Fruit fly (Drosophila melanogaster): ENCODE measurements around the gene CG9547.

CG9547 gene

DNA sequence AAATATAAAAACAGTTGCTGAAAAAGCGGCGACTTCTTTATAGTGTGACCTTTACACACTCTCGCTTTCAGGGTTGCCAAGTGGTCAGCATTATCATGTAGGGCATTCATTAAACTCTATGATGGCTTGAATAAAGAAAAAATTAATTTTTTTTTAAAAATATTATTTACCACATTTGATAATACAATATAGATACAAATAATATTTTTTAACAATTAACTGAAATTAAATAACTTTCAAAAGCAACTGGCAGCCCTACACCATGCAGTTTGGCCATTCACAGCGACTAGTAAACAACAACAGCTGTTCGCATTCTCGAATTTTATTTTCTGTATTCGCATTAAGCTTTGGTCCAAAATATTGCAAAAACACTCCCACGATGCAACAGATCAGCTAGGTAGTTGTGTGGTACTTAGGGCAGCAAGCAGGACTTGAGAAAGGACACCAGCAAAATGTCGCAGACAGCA lies 3.5 kb downstream of the CG9547 start, which contains the start of the genes Phf5a and CG31638 (continued):
- TF ChIP-seq Rfx (GFP tag; IDR thresholded peaks at IDR 0.05) (peak; percentile 76), Meics (GFP tag; optimal IDR thresholded peaks at IDR 0.05) (peak; percentile 96), ssp (GFP tag; IDR thresholded peaks at IDR 0.05) (peak; percentile 48), emc (GFP tag; optimal IDR thresholded peaks at IDR 0.05) (no peak), CG18599 (GFP tag; optimal IDR thresholded peaks at IDR 0.05) (peak; percentile 96), Sin3A (optimal IDR thresholded peaks at IDR 0.05) (peak; percentile 47), slbo (GFP tag; IDR thresholded peaks at IDR 0.05) (peak; percentile 96), CG17328 (GFP tag; IDR thresholded peaks at IDR 0.05) (peak; percentile 95), MTF-1 (GFP tag; optimal IDR thresholded peaks at IDR 0.05; ENCODE audit: borderline replicate concordance) (peak; percentile 89), peb (GFP tag; IDR thresholded peaks at IDR 0.05) (peak; percentile 94), YL-1 (GFP tag; optimal IDR thresholded peaks at IDR 0.05) (peak; percentile 92), CG2120 (GFP tag; optimal IDR thresholded peaks at IDR 0.05) (peak; percentile 93), dpn (GFP tag; optimal IDR thresholded peaks at IDR 0.05) (peak; percentile 66 to 92), Hsf (GFP tag; optimal IDR thresholded peaks at IDR 0.05) (peak; percentile 28), esg (GFP tag; conservative IDR thresholded peaks at IDR 0.05) (peak; percentile 65), onecut (GFP tag; IDR thresholded peaks at IDR 0.05) (peak; percentile 28; the same call in 1 of the 2 replicates), CG12942 (GFP tag; optimal IDR thresholded peaks at IDR 0.05) (peak; percentile 93), otp (GFP tag; IDR thresholded peaks at IDR 0.05) (peak; percentile 81; the same call in 2 of the 3 replicates), CG10565 (GFP tag; optimal IDR thresholded peaks at IDR 0.05) (no peak), crp (GFP tag; optimal IDR thresholded peaks at IDR 0.05) (peak; percentile 57 to 93), Nf-YC (tag; optimal IDR thresholded peaks at IDR 0.05) (peak; percentile 89), CG11504 (tag; optimal IDR thresholded peaks at IDR 0.05) (no peak), fd3F (GFP tag; optimal IDR thresholded peaks at IDR 0.05) (peak; percentile 59), Max (GFP tag; optimal IDR thresholded peaks at IDR 0.05) (peak; percentile 62), br (optimal IDR thresholded peaks at IDR 0.05) (no peak), slou (GFP tag; optimal IDR thresholded peaks at IDR 0.05) (peak; percentile 83), CG15601 (tag; optimal IDR thresholded peaks at IDR 0.05) (peak; percentile 68), Med (GFP tag) (peak; percentile 87), maf-S (GFP tag; optimal IDR thresholded peaks at IDR 0.05) (peak; percentile 61), dan (GFP tag; IDR thresholded peaks at IDR 0.05) (peak; percentile 88), CG10431 (GFP tag; optimal IDR thresholded peaks at IDR 0.05) (peak; percentile 90), C15 (GFP tag; IDR thresholded peaks at IDR 0.05) (peak; percentile 93), Ravus (GFP tag; IDR thresholded peaks at IDR 0.05) (no peak), lov (optimal IDR thresholded peaks at IDR 0.05) (no peak), lov (GFP tag; IDR thresholded peaks at IDR 0.05) (peak; percentile 94), CG10267 (tag; optimal IDR thresholded peaks at IDR 0.05) (peak; percentile 93), CG43689 (GFP tag; IDR thresholded peaks at IDR 0.05) (peak; percentile 92), sens (GFP tag) (peak; percentile 86), crc (GFP tag; optimal IDR thresholded peaks at IDR 0.05) (peak; percentile 38), Stat92E (GFP tag; optimal IDR thresholded peaks at IDR 0.05) (no peak), Oaz (GFP tag; IDR thresholded peaks at IDR 0.05) (peak; percentile 63; the same call in 1 of the 2 replicates), CG8924 (tag; optimal IDR thresholded peaks at IDR 0.05) (peak; percentile 92), HLHmδ (GFP tag; optimal IDR thresholded peaks at IDR 0.05) (no peak), ERR (GFP tag; optimal IDR thresholded peaks at IDR 0.05) (no peak), CG18262 (tag; optimal IDR thresholded peaks at IDR 0.05) (peak; percentile 96), klu (GFP tag; IDR thresholded peaks at IDR 0.05) (0 out of 2 replicates have a peak, but pooled peaks have one; percentile 32), odd (GFP tag; optimal IDR thresholded peaks at IDR 0.05) (peak; percentile 72), vvl (GFP tag; IDR thresholded peaks at IDR 0.05) (peak; percentile 82), CG3847 (GFP tag; IDR thresholded peaks at IDR 0.05) (peak; percentile 90), tx (GFP tag; optimal IDR thresholded peaks at IDR 0.05) (peak; percentile 76), dimm (GFP tag; IDR thresholded peaks at IDR 0.05) (0 out of 2 replicates have a peak, but pooled peaks have one; percentile 33), CG16779 (GFP tag; IDR thresholded peaks at IDR 0.05) (peak; percentile 73)

Data from whole organism, embryonic.